In genomic region chr3R:28332137-28332671, dm6 we compare ENCODE assay signal across 1 fruit fly cellular context.
A peak's percentile ranks its signal among the peaks of the same experiment; 100 is the strongest.
TF ChIP-seq lines count a peak whose summit lies in the region.

No protein-coding gene starts in this region.

TF ChIP-seq in whole organism, embryonic, 481 proteins besides CTCF, POLR2A, EP300 and RAD21 (continued from another document and continues in another):
- TF ChIP-seq CG10959 (GFP tag; IDR thresholded peaks at IDR 0.05; lab: Robert Waterston, UW) (no peak), repo (GFP tag; optimal IDR thresholded peaks at IDR 0.05; lab: Kevin White, UChicago) (no peak), tll (GFP tag; optimal IDR thresholded peaks at IDR 0.05; lab: Kevin White, UChicago) (no peak), CG7987 (GFP tag; optimal IDR thresholded peaks at IDR 0.05; lab: Kevin White, UChicago) (peak; percentile 34), CG11093 (GFP tag; IDR thresholded peaks at IDR 0.05; lab: Robert Waterston, UW) (peak; percentile 45; the same call in 1 of the 3 replicates), Optix (GFP tag; IDR thresholded peaks at IDR 0.05; lab: Robert Waterston, UW) (peak; percentile 36; the same call in 1 of the 3 replicates), Hmr (GFP tag; optimal IDR thresholded peaks at IDR 0.05; lab: Kevin White, UChicago) (peak; percentile 64), her (GFP tag; optimal IDR thresholded peaks at IDR 0.05; lab: Kevin White, UChicago) (no peak), ftz-f1 (GFP tag; optimal IDR thresholded peaks at IDR 0.05; lab: Kevin White, UChicago) (no peak), B-H2 (GFP tag; optimal IDR thresholded peaks at IDR 0.05; lab: Kevin White, UChicago) (no peak), CG7372 (GFP tag; IDR thresholded peaks at IDR 0.05; lab: Robert Waterston, UW) (peak; percentile 61), caup (GFP tag; optimal IDR thresholded peaks at IDR 0.05; lab: Kevin White, UChicago; ENCODE audit: severe bottlenecking) (peak; percentile 73), CG10366 (GFP tag; IDR thresholded peaks at IDR 0.05; lab: Robert Waterston, UW) (peak; percentile 65), CG1233 (GFP tag; optimal IDR thresholded peaks at IDR 0.05; lab: Kevin White, UChicago) (peak; percentile 23), CG6683 (GFP tag; optimal IDR thresholded peaks at IDR 0.05; lab: Kevin White, UChicago) (peak; percentile 48), CG9932 (GFP tag; IDR thresholded peaks at IDR 0.05; lab: Robert Waterston, UW) (peak; percentile 86), gfzf (GFP tag; optimal IDR thresholded peaks at IDR 0.05; lab: Kevin White, UChicago) (no peak), Oli (tag; optimal IDR thresholded peaks at IDR 0.05; lab: Kevin White, UChicago) (peak; percentile 67), CG14710 (tag; optimal IDR thresholded peaks at IDR 0.05; lab: Kevin White, UChicago) (no peak), Mrtf (GFP tag; IDR thresholded peaks at IDR 0.05; lab: Robert Waterston, UW) (no peak), CG1603 (tag; optimal IDR thresholded peaks at IDR 0.05; lab: Kevin White, UChicago) (peak; percentile 4), CG15073 (GFP tag; optimal IDR thresholded peaks at IDR 0.05; lab: Kevin White, UChicago) (no peak), Opbp (GFP tag; IDR thresholded peaks at IDR 0.05; lab: Robert Waterston, UW; ENCODE audit: partially characterized antibody) (no peak), tio (GFP tag; optimal IDR thresholded peaks at IDR 0.05; lab: Kevin White, UChicago) (peak; percentile 41), CG6813 (GFP tag; optimal IDR thresholded peaks at IDR 0.05; lab: Kevin White, UChicago) (peak; percentile 25), grau (tag; optimal IDR thresholded peaks at IDR 0.05; lab: Kevin White, UChicago) (peak; percentile 93), ems (GFP tag; optimal IDR thresholded peaks at IDR 0.05; lab: Kevin White, UChicago) (peak; percentile 35), CG12744 (GFP tag; optimal IDR thresholded peaks at IDR 0.05; lab: Kevin White, UChicago) (peak; percentile 10), CG8388 (GFP tag; optimal IDR thresholded peaks at IDR 0.05; lab: Kevin White, UChicago) (peak; percentile 33), fu2 (GFP tag; optimal IDR thresholded peaks at IDR 0.05; lab: Kevin White, UChicago) (peak; percentile 39), gce (GFP tag; IDR thresholded peaks at IDR 0.05; lab: Robert Waterston, UW) (peak; percentile 37; the same call in 1 of the 3 replicates), CG30403 (GFP tag; optimal IDR thresholded peaks at IDR 0.05; lab: Kevin White, UChicago) (peak; percentile 63), CG14441 (GFP tag; IDR thresholded peaks at IDR 0.05; lab: Robert Waterston, UW) (peak; percentile 76), CG10979 (tag; optimal IDR thresholded peaks at IDR 0.05; lab: Kevin White, UChicago) (no peak), fd102C (GFP tag; optimal IDR thresholded peaks at IDR 0.05; lab: Kevin White, UChicago) (no peak), H2.0 (GFP tag; IDR thresholded peaks at IDR 0.05; lab: Robert Waterston, UW) (peak; percentile 65), Sry-β (GFP tag; optimal IDR thresholded peaks at IDR 0.05; lab: Kevin White, UChicago) (no peak), Hsf (GFP tag; optimal IDR thresholded peaks at IDR 0.05; lab: Kevin White, UChicago) (peak; percentile 12), Hr39 (optimal IDR thresholded peaks at IDR 0.05; lab: Kevin White, UChicago) (no peak), gro (GFP tag; optimal IDR thresholded peaks at IDR 0.05; lab: Kevin White, UChicago) (peak; percentile 60), yki (optimal IDR thresholded peaks at IDR 0.05; lab: Kevin White, UChicago) (no peak), CG32532 (GFP tag; IDR thresholded peaks at IDR 0.05; lab: Robert Waterston, UW) (peak; percentile 76), NC2α (GFP tag; optimal IDR thresholded peaks at IDR 0.05; lab: Kevin White, UChicago) (no peak), CG6854 (GFP tag; optimal IDR thresholded peaks at IDR 0.05; lab: Kevin White, UChicago) (no peak), CG15696 (tag; optimal IDR thresholded peaks at IDR 0.05; lab: Kevin White, UChicago) (no peak), CG2116 (GFP tag; optimal IDR thresholded peaks at IDR 0.05; lab: Kevin White, UChicago) (no peak), Rx (GFP tag; IDR thresholded peaks at IDR 0.05; lab: Robert Waterston, UW) (no peak), CG6689 (GFP tag; IDR thresholded peaks at IDR 0.05; lab: Robert Waterston, UW) (peak; percentile 61), btn (GFP tag; optimal IDR thresholded peaks at IDR 0.05; lab: Kevin White, UChicago) (no peak), gt (GFP tag; IDR thresholded peaks at IDR 0.05; lab: Robert Waterston, UW) (no peak), Taf1 (GFP tag; IDR thresholded peaks at IDR 0.05; lab: Robert Waterston, UW) (0 out of 2 replicates have a peak, but pooled peaks have one; percentile 34), crc (GFP tag; optimal IDR thresholded peaks at IDR 0.05; lab: Kevin White, UChicago) (peak; percentile 35), pfk (GFP tag; optimal IDR thresholded peaks at IDR 0.05; lab: Kevin White, UChicago) (no peak), CG17385 (GFP tag; optimal IDR thresholded peaks at IDR 0.05; lab: Kevin White, UChicago) (peak; percentile 59), prd (optimal IDR thresholded peaks at IDR 0.05; lab: Kevin White, UChicago) (no peak), prd (GFP tag; IDR thresholded peaks at IDR 0.05; lab: Robert Waterston, UW) (peak; percentile 63; the same call in 2 of the 3 replicates), CG13624 (GFP tag; optimal IDR thresholded peaks at IDR 0.05; lab: Kevin White, UChicago) (peak; percentile 61), hth (optimal IDR thresholded peaks at IDR 0.05; lab: Kevin White, UChicago) (no peak), unpg (GFP tag; optimal IDR thresholded peaks at IDR 0.05; lab: Kevin White, UChicago) (peak; percentile 70), eyg (GFP tag; optimal IDR thresholded peaks at IDR 0.05; lab: Kevin White, UChicago) (peak; percentile 24), inv (GFP tag; IDR thresholded peaks at IDR 0.05; lab: Robert Waterston, UW; ENCODE audit: partially characterized antibody) (no peak), hbn (GFP tag; IDR thresholded peaks at IDR 0.05; lab: Robert Waterston, UW; ENCODE audit: partially characterized antibody) (no peak), CG12769 (tag; optimal IDR thresholded peaks at IDR 0.05; lab: Kevin White, UChicago) (peak; percentile 86), nom (GFP tag; optimal IDR thresholded peaks at IDR 0.05; lab: Kevin White, UChicago) (no peak), CG18619 (GFP tag; optimal IDR thresholded peaks at IDR 0.05; lab: Kevin White, UChicago) (peak; percentile 66), Spps (tag; optimal IDR thresholded peaks at IDR 0.05; lab: Kevin White, UChicago) (peak; percentile 0), phol (tag; optimal IDR thresholded peaks at IDR 0.05; lab: Kevin White, UChicago) (peak; percentile 57), CG2678 (tag; optimal IDR thresholded peaks at IDR 0.05; lab: Kevin White, UChicago) (peak; percentile 67), H15 (GFP tag; IDR thresholded peaks at IDR 0.05; lab: Robert Waterston, UW) (0 out of 3 replicates have a peak, but pooled peaks have one; percentile 29), E2f1 (GFP tag; IDR thresholded peaks at IDR 0.05; lab: Robert Waterston, UW) (peak; percentile 55; the same call in 1 of the 2 replicates), grn (GFP tag; optimal IDR thresholded peaks at IDR 0.05; lab: Kevin White, UChicago) (peak; percentile 30), CG17328 (GFP tag; IDR thresholded peaks at IDR 0.05; lab: Robert Waterston, UW) (peak; percentile 61), Max (GFP tag; optimal IDR thresholded peaks at IDR 0.05; lab: Kevin White, UChicago) (no peak), NC2β (GFP tag; optimal IDR thresholded peaks at IDR 0.05; lab: Kevin White, UChicago) (no peak), CG33213 (GFP tag; optimal IDR thresholded peaks at IDR 0.05; lab: Kevin White, UChicago) (peak; percentile 37), seq (GFP tag; IDR thresholded peaks at IDR 0.05; lab: Robert Waterston, UW) (peak; percentile 76), Ada2b (GFP tag; IDR thresholded peaks at IDR 0.05; lab: Robert Waterston, UW) (peak; percentile 50; the same call in 1 of the 2 replicates), Six4 (GFP tag; optimal IDR thresholded peaks at IDR 0.05; lab: Kevin White, UChicago) (peak; percentile 37), CG15601 (tag; optimal IDR thresholded peaks at IDR 0.05; lab: Kevin White, UChicago) (no peak), zen (tag; optimal IDR thresholded peaks at IDR 0.05; lab: Kevin White, UChicago) (no peak), kay (GFP tag; optimal IDR thresholded peaks at IDR 0.05; lab: Kevin White, UChicago) (peak; percentile 39), CG4820 (GFP tag; optimal IDR thresholded peaks at IDR 0.05; lab: Kevin White, UChicago) (no peak), CG10147 (GFP tag; optimal IDR thresholded peaks at IDR 0.05; lab: Kevin White, UChicago) (peak; percentile 63), Med (GFP tag; lab: Kevin White, UChicago) (peak; percentile 91), pb (GFP tag; optimal IDR thresholded peaks at IDR 0.05; lab: Kevin White, UChicago) (no peak), mld (GFP tag; IDR thresholded peaks at IDR 0.05; lab: Robert Waterston, UW; ENCODE audit: partially characterized antibody) (no peak), CoRest (tag; optimal IDR thresholded peaks at IDR 0.05; lab: Kevin White, UChicago) (peak; percentile 73), ac (GFP tag; optimal IDR thresholded peaks at IDR 0.05; lab: Kevin White, UChicago) (no peak), Deaf1 (tag; optimal IDR thresholded peaks at IDR 0.05; lab: Kevin White, UChicago) (peak; percentile 15), CG1832 (GFP tag; optimal IDR thresholded peaks at IDR 0.05; lab: Kevin White, UChicago) (no peak), MTF-1 (GFP tag; optimal IDR thresholded peaks at IDR 0.05; lab: Kevin White, UChicago; ENCODE audit: borderline replicate concordance) (no peak), GATAe (GFP tag; conservative IDR thresholded peaks at IDR 0.05; lab: Robert Waterston, UW) (0 out of 2 replicates have a peak, but pooled peaks have one; percentile 33), HmgZ (tag; optimal IDR thresholded peaks at IDR 0.05; lab: Kevin White, UChicago) (peak; percentile 51), rib (GFP tag; IDR thresholded peaks at IDR 0.05; lab: Robert Waterston, UW) (0 out of 2 replicates have a peak, but pooled peaks have one; percentile 15), Dip2 (GFP tag; IDR thresholded peaks at IDR 0.05; lab: Robert Waterston, UW) (no peak), kni (GFP tag; optimal IDR thresholded peaks at IDR 0.05; lab: Kevin White, UChicago) (no peak), Ets65A (GFP tag; lab: Kevin White, UChicago) (peak; percentile 69), CG18262 (tag; optimal IDR thresholded peaks at IDR 0.05; lab: Kevin White, UChicago) (peak; percentile 43), slou (GFP tag; optimal IDR thresholded peaks at IDR 0.05; lab: Kevin White, UChicago) (no peak), ara (GFP tag; IDR thresholded peaks at IDR 0.05; lab: Robert Waterston, UW) (no peak), Nf-YC (tag; optimal IDR thresholded peaks at IDR 0.05; lab: Kevin White, UChicago) (peak; percentile 37), CG30020 (tag; optimal IDR thresholded peaks at IDR 0.05; lab: Kevin White, UChicago) (no peak), Hr51 (GFP tag; optimal IDR thresholded peaks at IDR 0.05; lab: Kevin White, UChicago) (peak in 1 of 2 experiments; percentile 73), CG4360 (GFP tag; IDR thresholded peaks at IDR 0.05; lab: Robert Waterston, UW) (no peak), Hr78 (GFP tag; optimal IDR thresholded peaks at IDR 0.05; lab: Kevin White, UChicago) (peak in 1 of 2 experiments; percentile 32), CG8281 (tag; optimal IDR thresholded peaks at IDR 0.05; lab: Kevin White, UChicago) (no peak), CG3407 (GFP tag; optimal IDR thresholded peaks at IDR 0.05; lab: Kevin White, UChicago) (peak; percentile 16), CG17802 (tag; optimal IDR thresholded peaks at IDR 0.05; lab: Kevin White, UChicago) (no peak), sc (optimal IDR thresholded peaks at IDR 0.05; lab: Kevin White, UChicago) (no peak), sc (GFP tag; optimal IDR thresholded peaks at IDR 0.05; lab: Kevin White, UChicago) (peak; percentile 19), maf-S (GFP tag; optimal IDR thresholded peaks at IDR 0.05; lab: Kevin White, UChicago) (peak; percentile 51), CG4328 (GFP tag; optimal IDR thresholded peaks at IDR 0.05; lab: Kevin White, UChicago) (peak; percentile 22), Pdp1 (GFP tag; optimal IDR thresholded peaks at IDR 0.05; lab: Kevin White, UChicago) (peak in 1 of 2 experiments; percentile 26), nmo (GFP tag; optimal IDR thresholded peaks at IDR 0.05; lab: Kevin White, UChicago) (peak; percentile 40), CG9797 (GFP tag; optimal IDR thresholded peaks at IDR 0.05; lab: Kevin White, UChicago) (no peak), CG34376 (GFP tag; optimal IDR thresholded peaks at IDR 0.05; lab: Kevin White, UChicago) (peak; percentile 15), CG2889 (GFP tag; IDR thresholded peaks at IDR 0.05; lab: Robert Waterston, UW) (no peak), peb (GFP tag; IDR thresholded peaks at IDR 0.05; lab: Robert Waterston, UW) (0 out of 2 replicates have a peak, but pooled peaks have one; percentile 26), luna (GFP tag; optimal IDR thresholded peaks at IDR 0.05; lab: Kevin White, UChicago) (no peak), run (tag; optimal IDR thresholded peaks at IDR 0.05; lab: Kevin White, UChicago) (no peak), esg (GFP tag; conservative IDR thresholded peaks at IDR 0.05; lab: Robert Waterston, UW) (peak; percentile 44; the same call in 1 of the 2 replicates), Jarid2 (GFP tag; optimal IDR thresholded peaks at IDR 0.05; lab: Kevin White, UChicago) (no peak), CG11247 (GFP tag; IDR thresholded peaks at IDR 0.05; lab: Robert Waterston, UW) (no peak; the same call in 1 of the 2 replicates), en (GFP tag; optimal IDR thresholded peaks at IDR 0.05; lab: Kevin White, UChicago) (peak; percentile 14), CG14965 (GFP tag; optimal IDR thresholded peaks at IDR 0.05; lab: Kevin White, UChicago; ENCODE audit: borderline replicate concordance) (no peak), stwl (tag; optimal IDR thresholded peaks at IDR 0.05; lab: Kevin White, UChicago) (no peak), sisA (GFP tag; IDR thresholded peaks at IDR 0.05; lab: Robert Waterston, UW) (peak; percentile 61), trh (GFP tag; optimal IDR thresholded peaks at IDR 0.05; lab: Kevin White, UChicago) (no peak), CG32772 (GFP tag; IDR thresholded peaks at IDR 0.05; lab: Robert Waterston, UW) (0 out of 2 replicates have a peak, but pooled peaks have one; percentile 41), otp (GFP tag; IDR thresholded peaks at IDR 0.05; lab: Robert Waterston, UW) (no peak), ewg (GFP tag; optimal IDR thresholded peaks at IDR 0.05; lab: Kevin White, UChicago) (no peak), pzg (GFP tag; optimal IDR thresholded peaks at IDR 0.05; lab: Kevin White, UChicago) (no peak), onecut (GFP tag; IDR thresholded peaks at IDR 0.05; lab: Robert Waterston, UW) (no peak)
